Worm (Caenorhabditis elegans): ENCODE data around the gene mtrr-1.

The mtrr-1 gene

ce11 chrII:9319058-9319915, 33.5 kb downstream of the mtrr-1 start, which contains the start of the genes csa-1 and wdfy-2:
Gene csa-1 (minus strand): TSS chrII:9319726.
Gene wdfy-2 (plus strand): TSS chrII:9319865.
- TF ChIP-seq lin-39 (tag; optimal IDR thresholded peaks at IDR 0.05) (no peak), snu-23 (GFP tag; optimal IDR thresholded peaks at IDR 0.05) (no peak), lin-35 (GFP tag; optimal IDR thresholded peaks at IDR 0.05) (peak; percentile 32 to 79), jun-1 (tag; optimal IDR thresholded peaks at IDR 0.05) (no peak), nhr-84 (tag; optimal IDR thresholded peaks at IDR 0.05) (no peak), efl-1 (optimal IDR thresholded peaks at IDR 0.05) (peak in 1 of 2 experiments; percentile 67), efl-1 (GFP tag; optimal IDR thresholded peaks at IDR 0.05 in 1 of 2) (peak; percentile 72 to 97), lin-14 (GFP tag; optimal IDR thresholded peaks at IDR 0.05) (peak; percentile 5), vab-15 (tag; optimal IDR thresholded peaks at IDR 0.05) (no peak), alr-1 (tag; optimal IDR thresholded peaks at IDR 0.05; ENCODE audit: borderline replicate concordance) (no peak), lir-3 (tag; optimal IDR thresholded peaks at IDR 0.05; ENCODE audit: poor library complexity) (no peak), lsy-2 (tag; optimal IDR thresholded peaks at IDR 0.05) (peak in 1 of 2 experiments; percentile 7), Y116A8C.19 (tag; optimal IDR thresholded peaks at IDR 0.05; ENCODE audit: borderline replicate concordance) (no peak), nhr-85 (tag) (peak; percentile 74), egl-27 (tag; optimal IDR thresholded peaks at IDR 0.05) (no peak), snpc-4 (tag; optimal IDR thresholded peaks at IDR 0.05) (no peak), zag-1 (tag; optimal IDR thresholded peaks at IDR 0.05) (no peak), efl-3 (GFP tag; optimal IDR thresholded peaks at IDR 0.05) (no peak), mef-2 (tag; optimal IDR thresholded peaks at IDR 0.05) (no peak), dpl-1 (GFP tag; optimal IDR thresholded peaks at IDR 0.05) (peak; percentile 12 to 75 (median 63)), ces-1 (GFP tag; optimal IDR thresholded peaks at IDR 0.05) (no peak), swsn-7 (tag; optimal IDR thresholded peaks at IDR 0.05) (no peak), elt-2 (tag; optimal IDR thresholded peaks at IDR 0.05) (no peak), ets-5 (GFP tag; IDR thresholded peaks at IDR 0.05) (no peak), sox-4 (tag; optimal IDR thresholded peaks at IDR 0.05) (no peak), C04F5.9 (tag; optimal IDR thresholded peaks at IDR 0.05) (no peak), F16B12.6 (tag; optimal IDR thresholded peaks at IDR 0.05) (no peak), ceh-82 (tag; optimal IDR thresholded peaks at IDR 0.05) (no peak), rnt-1 (tag; optimal IDR thresholded peaks at IDR 0.05) (peak; percentile 15), nhr-76 (tag; optimal IDR thresholded peaks at IDR 0.05) (no peak), aly-2 (tag; optimal IDR thresholded peaks at IDR 0.05) (no peak), unc-98 (GFP tag; IDR thresholded peaks at IDR 0.05) (no peak), sup-37 (GFP tag; optimal IDR thresholded peaks at IDR 0.05) (no peak), mep-1 (tag; optimal IDR thresholded peaks at IDR 0.05) (peak; percentile 38), nhr-20 (tag; optimal IDR thresholded peaks at IDR 0.05) (no peak), fkh-10 (GFP tag; optimal IDR thresholded peaks at IDR 0.05) (no peak), unc-62 (GFP tag; optimal IDR thresholded peaks at IDR 0.05) (no peak), pqm-1 (tag; optimal IDR thresholded peaks at IDR 0.05) (no peak), lin-15B (tag; optimal IDR thresholded peaks at IDR 0.05) (no peak)

- peak; percentile 23 for TF ChIP-seq nhr-47 (tag; optimal IDR thresholded peaks at IDR 0.05)
- TF ChIP-seq blmp-1 (tag; optimal IDR thresholded peaks at IDR 0.05): peak; percentile 45
- TF ChIP-seq efl-1 (optimal IDR thresholded peaks at IDR 0.05): peak; percentile 15 to 30
- peak; percentile 40 to 83 for TF ChIP-seq efl-1 (GFP tag; optimal IDR thresholded peaks at IDR 0.05 in 1 of 2)
- TF ChIP-seq nhr-71 (tag; optimal IDR thresholded peaks at IDR 0.05): peak; percentile 30
- peak; percentile 33 for TF ChIP-seq dsc-1 (tag; optimal IDR thresholded peaks at IDR 0.05)
- no peak for TF ChIP-seq elt-3 (tag; optimal IDR thresholded peaks at IDR 0.05)
- TF ChIP-seq dpl-1 (GFP tag; optimal IDR thresholded peaks at IDR 0.05): peak; percentile 22 to 53 (median 31)
- TF ChIP-seq C16A3.4 (tag; optimal IDR thresholded peaks at IDR 0.05): peak; percentile 26
- peak; percentile 32 for TF ChIP-seq skn-1 (tag; optimal IDR thresholded peaks at IDR 0.05)
- peak; percentile 31 for TF ChIP-seq lin-14 (GFP tag; optimal IDR thresholded peaks at IDR 0.05)
- peak; percentile 42 to 70 for TF ChIP-seq lsy-2 (tag; optimal IDR thresholded peaks at IDR 0.05)
- TF ChIP-seq mep-1 (tag; optimal IDR thresholded peaks at IDR 0.05): peak; percentile 65
- TF ChIP-seq irx-1 (tag; optimal IDR thresholded peaks at IDR 0.05): no peak
- peak; percentile 21 to 42 for TF ChIP-seq lin-35 (GFP tag; optimal IDR thresholded peaks at IDR 0.05)
- TF ChIP-seq lir-3 (tag; optimal IDR thresholded peaks at IDR 0.05; ENCODE audit: poor library complexity): no peak
- no peak for TF ChIP-seq unc-62 (GFP tag; optimal IDR thresholded peaks at IDR 0.05)
- no peak for TF ChIP-seq vab-15 (tag; optimal IDR thresholded peaks at IDR 0.05)
- TF ChIP-seq snu-23 (GFP tag; optimal IDR thresholded peaks at IDR 0.05): peak; percentile 7
- peak; percentile 29 for TF ChIP-seq fkh-8 (tag; optimal IDR thresholded peaks at IDR 0.05)
- no peak for TF ChIP-seq fkh-10 (GFP tag; optimal IDR thresholded peaks at IDR 0.05)
- peak; percentile 4 for TF ChIP-seq nhr-20 (tag; optimal IDR thresholded peaks at IDR 0.05)
Observed at ce11 chrII:9322870-9323349, 37.1 kb downstream of the mtrr-1 start, which contains the start of gene rab-39. Gene rab-39 (minus strand): TSS chrII:9322920.

Measured in whole organism, L1 larva.